Fruit fly (Drosophila melanogaster): ENCODE results near the gene Hmu.

DNA sequence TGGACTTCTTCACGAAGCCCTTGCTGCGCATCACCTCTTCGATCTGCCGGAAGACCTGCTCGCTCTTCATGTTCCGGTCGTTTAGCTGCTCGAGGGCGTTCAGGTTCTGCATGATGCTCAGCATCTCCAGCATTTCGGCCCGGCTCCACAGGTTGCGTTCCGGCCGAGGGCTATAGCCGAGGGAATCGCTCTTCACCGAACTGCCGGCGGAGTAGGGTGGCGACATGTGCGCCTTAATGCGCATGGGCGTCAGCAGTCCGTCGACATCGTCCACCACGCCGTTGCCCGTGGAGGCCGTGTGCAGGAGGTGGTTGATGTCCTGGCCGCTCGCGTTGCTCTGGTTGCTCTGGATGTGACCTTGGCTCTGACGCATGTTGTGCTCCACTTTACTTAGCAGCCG, 9.1 kb upstream of the Hmu start:
- TF ChIP-seq CG16779 (tag; optimal IDR thresholded peaks at IDR 0.05) (no peak), CG11762 (GFP tag; optimal IDR thresholded peaks at IDR 0.05; ENCODE audit: insufficient read depth) (no peak), dac (GFP tag; optimal IDR thresholded peaks at IDR 0.05) (no peak), OdsH (GFP tag; optimal IDR thresholded peaks at IDR 0.05) (no peak), Blimp-1 (GFP tag; optimal IDR thresholded peaks at IDR 0.05) (no peak), CG4318 (GFP tag; optimal IDR thresholded peaks at IDR 0.05) (no peak), Eip78C (GFP tag) (no peak), Eip75B (GFP tag; optimal IDR thresholded peaks at IDR 0.05) (no peak), CG8319 (GFP tag; optimal IDR thresholded peaks at IDR 0.05) (no peak), CG6808 (GFP tag; optimal IDR thresholded peaks at IDR 0.05) (no peak), salr (GFP tag; optimal IDR thresholded peaks at IDR 0.05) (no peak), eg (GFP tag; IDR thresholded peaks at IDR 0.05) (no peak), CG9139 (GFP tag; optimal IDR thresholded peaks at IDR 0.05) (no peak)

Measured in whole organism, prepupa.